Fruit fly (Drosophila melanogaster): ENCODE measurements around the gene CanB.

Gene CanB

DNA sequence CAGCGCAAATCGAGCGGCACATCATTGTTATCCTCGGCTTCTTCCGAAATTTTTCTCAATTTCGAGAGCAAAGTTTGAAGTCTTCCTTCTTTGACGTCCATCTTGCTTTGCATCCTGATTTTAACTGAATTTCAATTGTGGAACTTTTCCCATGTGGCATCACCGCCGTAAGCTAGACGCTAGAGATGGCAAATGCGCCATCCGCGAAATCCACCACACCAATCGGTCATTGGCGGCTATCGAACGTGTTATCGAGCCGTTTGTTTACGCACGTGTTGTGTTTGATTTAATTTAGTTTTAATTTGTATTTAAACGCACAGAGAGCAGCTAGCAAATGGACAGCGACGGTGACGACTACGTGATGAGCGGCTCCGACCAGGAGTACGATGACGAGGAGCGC, 15.1 kb upstream of the CanB start, which contains the start of the genes CG15930 and Sas10:
Gene CG15930 (minus strand): TSS at position 126 of the 400 bp plus-strand sequence.
Gene Sas10 (plus strand): TSS at position 240 of the 400 bp plus-strand sequence.
- TF ChIP-seq Sin3A (optimal IDR thresholded peaks at IDR 0.05) (no peak), Myc (optimal IDR thresholded peaks at IDR 0.05) (no peak), ttk (optimal IDR thresholded peaks at IDR 0.05) (no peak), insv (optimal IDR thresholded peaks at IDR 0.05) (no peak), h (optimal IDR thresholded peaks at IDR 0.05) (no peak), psq (optimal IDR thresholded peaks at IDR 0.05) (no peak)

DNA sequence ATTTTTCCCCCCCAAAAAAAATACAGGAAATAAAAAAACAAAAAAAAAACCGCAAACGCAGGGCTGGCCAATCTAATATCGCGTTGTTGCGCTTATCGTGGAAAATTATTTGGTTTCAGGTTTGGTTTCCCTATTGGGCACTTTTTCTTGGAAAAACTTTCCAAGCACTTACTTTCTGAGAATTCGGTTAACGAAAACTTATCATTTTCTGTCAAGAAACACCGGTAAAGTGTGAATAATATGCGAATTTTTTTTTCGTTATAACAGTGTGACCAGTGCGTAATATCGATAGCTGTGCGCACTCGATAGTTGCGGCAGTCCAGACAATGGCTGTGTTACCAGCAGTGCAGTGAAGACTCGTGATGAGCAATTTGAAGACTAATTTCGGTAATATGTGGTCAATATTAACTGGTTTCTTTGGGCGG, 9.8 kb upstream of the CanB start, which contains the start of gene Rnp4F:
Gene Rnp4F (minus strand): TSS at position 238 of the 425 bp plus-strand sequence.
- no peak for TF ChIP-seq insv (optimal IDR thresholded peaks at IDR 0.05)
- TF ChIP-seq psq (optimal IDR thresholded peaks at IDR 0.05), result no peak
- TF ChIP-seq h (optimal IDR thresholded peaks at IDR 0.05), result no peak
- TF ChIP-seq Sin3A (optimal IDR thresholded peaks at IDR 0.05), result no peak
- no peak for TF ChIP-seq ttk (optimal IDR thresholded peaks at IDR 0.05)
- no peak for TF ChIP-seq Myc (optimal IDR thresholded peaks at IDR 0.05)

DNA sequence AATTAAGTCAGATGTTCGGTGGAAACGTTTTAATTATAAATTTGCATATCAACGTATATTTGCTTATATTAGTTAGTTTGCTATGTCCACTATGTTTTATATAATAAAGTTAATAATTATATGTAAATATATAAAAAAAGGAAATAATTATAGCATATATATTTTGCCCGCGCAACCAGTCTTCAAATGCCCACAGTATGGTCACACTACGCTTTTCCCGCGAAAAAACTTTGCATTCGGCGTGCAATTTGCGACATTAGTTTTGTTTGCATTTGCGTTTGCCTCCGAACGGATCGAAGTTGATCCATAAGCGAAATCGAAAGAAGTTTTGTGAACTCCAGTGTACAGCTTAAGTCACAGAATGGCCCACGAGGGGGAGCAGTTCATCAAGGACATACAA, 8.7 kb upstream of the CanB start, which contains the start of gene Mcm3:
Gene Mcm3 (plus strand): TSS at position 220 of the 400 bp plus-strand sequence.
- TF ChIP-seq ttk (optimal IDR thresholded peaks at IDR 0.05), result no peak
- TF ChIP-seq psq (optimal IDR thresholded peaks at IDR 0.05), result no peak
- TF ChIP-seq h (optimal IDR thresholded peaks at IDR 0.05), result no peak
- no peak for TF ChIP-seq Sin3A (optimal IDR thresholded peaks at IDR 0.05)
- TF ChIP-seq insv (optimal IDR thresholded peaks at IDR 0.05), result no peak
- no peak for TF ChIP-seq Myc (optimal IDR thresholded peaks at IDR 0.05)

dm6 chrX:5329266-5329898, 2.9 kb upstream of the CanB start, which contains the start of the genes CG3309 and XRCC1:
Gene CG3309 (minus strand): TSS chrX:5329347.
Gene XRCC1 (plus strand): TSS chrX:5329876.
- no peak for TF ChIP-seq ttk (optimal IDR thresholded peaks at IDR 0.05)
- TF ChIP-seq Myc (optimal IDR thresholded peaks at IDR 0.05), result no peak
- no peak for TF ChIP-seq insv (optimal IDR thresholded peaks at IDR 0.05)
- no peak for TF ChIP-seq Sin3A (optimal IDR thresholded peaks at IDR 0.05)
- no peak for TF ChIP-seq psq (optimal IDR thresholded peaks at IDR 0.05)
- TF ChIP-seq h (optimal IDR thresholded peaks at IDR 0.05), result no peak

- TF ChIP-seq Myc (optimal IDR thresholded peaks at IDR 0.05) (no peak), psq (optimal IDR thresholded peaks at IDR 0.05) (no peak), insv (optimal IDR thresholded peaks at IDR 0.05) (no peak), Sin3A (optimal IDR thresholded peaks at IDR 0.05) (no peak), ttk (optimal IDR thresholded peaks at IDR 0.05) (no peak), h (optimal IDR thresholded peaks at IDR 0.05) (no peak)
Measured at dm6 chrX:5336722-5337121, 4.4 kb downstream of the CanB start.

DNA sequence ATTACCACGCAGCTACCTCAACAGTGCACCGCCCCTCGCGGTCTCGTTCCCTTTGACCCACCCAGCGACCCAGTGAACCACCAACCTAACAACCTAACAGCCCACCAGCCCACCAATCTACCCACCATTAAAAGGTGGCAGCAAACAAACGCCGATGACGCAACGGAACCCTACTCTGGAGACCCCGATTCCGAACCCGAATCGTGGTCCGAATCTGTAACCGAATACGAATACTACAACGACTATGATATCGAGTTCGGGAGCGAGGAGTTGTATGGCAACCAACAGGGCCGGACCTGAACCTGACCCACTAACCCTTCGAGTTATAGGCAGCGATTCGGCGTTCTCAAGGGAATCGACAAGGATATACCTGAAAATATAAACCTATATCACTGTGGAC, 5.0 kb downstream of the CanB start:
- TF ChIP-seq h (optimal IDR thresholded peaks at IDR 0.05), result no peak
- no peak for TF ChIP-seq psq (optimal IDR thresholded peaks at IDR 0.05)
- TF ChIP-seq insv (optimal IDR thresholded peaks at IDR 0.05), result no peak
- no peak for TF ChIP-seq Myc (optimal IDR thresholded peaks at IDR 0.05)

DNA sequence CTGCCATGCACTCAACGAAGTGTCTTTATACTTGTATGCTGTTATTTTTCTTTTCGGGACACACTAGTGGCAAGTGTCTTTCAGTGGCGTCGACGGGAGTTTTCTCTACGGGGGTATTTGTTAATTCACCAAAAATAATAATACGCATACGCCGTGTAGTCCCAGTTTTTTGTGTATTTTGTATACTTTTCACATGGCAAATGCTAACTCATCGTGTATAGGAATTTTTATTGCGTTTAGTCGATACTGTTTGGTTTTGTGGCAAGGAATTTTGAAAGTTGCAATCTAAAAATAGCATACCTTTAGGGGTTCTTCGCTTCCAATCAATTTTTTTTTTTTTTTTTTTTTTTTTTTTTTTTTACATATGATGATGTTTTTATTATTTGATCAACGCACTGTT, 6.1 kb downstream of the CanB start:
- TF ChIP-seq Sin3A (optimal IDR thresholded peaks at IDR 0.05) (no peak), h (optimal IDR thresholded peaks at IDR 0.05) (no peak), ttk (optimal IDR thresholded peaks at IDR 0.05) (no peak), insv (optimal IDR thresholded peaks at IDR 0.05) (no peak), Myc (optimal IDR thresholded peaks at IDR 0.05) (no peak), psq (optimal IDR thresholded peaks at IDR 0.05) (no peak)

dm6 chrX:5339970-5340369, 7.7 kb downstream of the CanB start, which contains the start of gene SK:
Gene SK (plus strand): TSS chrX:5340236.
- TF ChIP-seq Myc (optimal IDR thresholded peaks at IDR 0.05), result no peak
- no peak for TF ChIP-seq ttk (optimal IDR thresholded peaks at IDR 0.05)
- TF ChIP-seq h (optimal IDR thresholded peaks at IDR 0.05), result no peak
- TF ChIP-seq psq (optimal IDR thresholded peaks at IDR 0.05), result no peak
- TF ChIP-seq insv (optimal IDR thresholded peaks at IDR 0.05), result no peak
- TF ChIP-seq Sin3A (optimal IDR thresholded peaks at IDR 0.05), result no peak

- TF ChIP-seq Myc (optimal IDR thresholded peaks at IDR 0.05), result no peak
- no peak for TF ChIP-seq Sin3A (optimal IDR thresholded peaks at IDR 0.05)
- no peak for TF ChIP-seq insv (optimal IDR thresholded peaks at IDR 0.05)
- TF ChIP-seq h (optimal IDR thresholded peaks at IDR 0.05), result no peak
- TF ChIP-seq psq (optimal IDR thresholded peaks at IDR 0.05), result no peak
- no peak for TF ChIP-seq ttk (optimal IDR thresholded peaks at IDR 0.05)
Measured at dm6 chrX:5349899-5350575, 17.7 kb downstream of the CanB start.

- TF ChIP-seq Sin3A (optimal IDR thresholded peaks at IDR 0.05) (no peak), insv (optimal IDR thresholded peaks at IDR 0.05) (no peak), psq (optimal IDR thresholded peaks at IDR 0.05) (no peak), h (optimal IDR thresholded peaks at IDR 0.05) (no peak), ttk (optimal IDR thresholded peaks at IDR 0.05) (no peak), Myc (optimal IDR thresholded peaks at IDR 0.05) (no peak)
Measured at dm6 chrX:5357035-5357434, 24.7 kb downstream of the CanB start.

DNA sequence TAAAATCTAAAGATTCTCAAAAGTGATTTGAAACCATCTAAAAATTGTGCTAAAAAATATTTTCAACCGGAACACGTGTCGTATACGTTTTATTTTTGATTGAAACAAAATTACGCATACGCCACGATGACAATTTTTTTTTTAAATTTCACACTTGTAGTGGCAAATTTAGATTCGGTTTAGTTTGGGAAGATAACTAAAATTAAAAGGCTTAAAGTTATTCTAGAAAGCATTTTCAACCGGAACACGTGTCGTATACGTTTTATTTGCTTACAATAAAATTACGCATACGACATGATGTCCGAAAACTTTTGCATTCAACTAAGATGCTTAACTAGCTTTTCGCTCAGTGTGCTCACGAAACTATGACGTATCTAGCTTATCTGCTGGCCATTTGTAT, 26.5 kb downstream of the CanB start:
- TF ChIP-seq h (optimal IDR thresholded peaks at IDR 0.05), result no peak
- TF ChIP-seq insv (optimal IDR thresholded peaks at IDR 0.05), result no peak
- no peak for TF ChIP-seq ttk (optimal IDR thresholded peaks at IDR 0.05)
- no peak for TF ChIP-seq psq (optimal IDR thresholded peaks at IDR 0.05)
- TF ChIP-seq Sin3A (optimal IDR thresholded peaks at IDR 0.05), result no peak
- TF ChIP-seq Myc (optimal IDR thresholded peaks at IDR 0.05), result no peak

DNA sequence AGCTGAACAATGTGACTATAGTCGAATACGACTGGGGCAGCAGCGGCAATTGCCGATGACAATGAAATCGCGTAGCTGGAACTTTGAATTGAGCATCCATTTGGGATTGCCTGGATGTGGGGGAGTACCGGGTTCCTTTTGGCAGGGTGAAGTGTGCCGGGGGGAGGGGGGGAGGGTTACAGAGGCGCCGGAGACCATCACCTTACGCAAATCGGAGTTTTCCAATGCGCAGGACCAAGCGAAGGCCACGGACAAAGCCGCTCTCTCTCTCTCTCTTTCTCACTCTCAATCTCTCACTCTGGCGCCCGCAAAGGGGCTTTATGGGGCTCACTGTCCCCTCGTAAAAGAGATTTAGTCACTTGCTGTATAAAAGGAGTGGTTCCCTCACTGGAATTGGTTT, 30.8 kb downstream of the CanB start:
- TF ChIP-seq insv (optimal IDR thresholded peaks at IDR 0.05), result no peak
- no peak for TF ChIP-seq h (optimal IDR thresholded peaks at IDR 0.05)
- no peak for TF ChIP-seq Sin3A (optimal IDR thresholded peaks at IDR 0.05)
- no peak for TF ChIP-seq Myc (optimal IDR thresholded peaks at IDR 0.05)
- no peak for TF ChIP-seq ttk (optimal IDR thresholded peaks at IDR 0.05)
- TF ChIP-seq psq (optimal IDR thresholded peaks at IDR 0.05), result no peak
